Worm (Caenorhabditis elegans) whole organism, midembryonic: ENCODE measurements around the gene col-173.

Source experiments
- T22C8.4 ChIP-seq: fragments of 200-800 bp; sonication (Bioruptor generic); IDR thresholded peaks from 2 replicates; pipeline ENCODE4 v1.3.6; 2022; ENCODE audit warnings: missing genetic modification characterization, missing compliant biosample characterization
- flt-1 ChIP-seq: fragments of 200-800 bp; sonication (Bioruptor generic); IDR thresholded peaks from 2 replicates; pipeline ENCODE4 v1.3.6; 2022; ENCODE audit warnings: missing genetic modification characterization, missing compliant biosample characterization
- klf-2 ChIP-seq: fragments of 200-800 bp; sonication (Bioruptor generic); conservative IDR thresholded peaks from 2 replicates; pipeline ENCODE4 v1.3.6; 2022; ENCODE audit warnings: missing genetic modification reagents, missing genetic modification characterization, missing compliant biosample characterization

- TF ChIP-seq flt-1 (no peak), T22C8.4 (no peak), klf-2 (GFP tag; lab: Robert Waterston, UW) (no peak)
These were observed 20.5 kb downstream of the col-173 start for ce11 chrX:6856793-6857192.
